Fruit fly (Drosophila melanogaster) whole organism, embryonic: ENCODE data around the gene Ptp99A.

Experiments
- Antp ChIP-seq: fragments of 200-800 bp; sonication (Bioruptor generic); optimal IDR thresholded peaks from 3 replicates; lab custom pipeline; 2016; ENCODE audit warnings: missing biosample characterization, missing genetic modification characterization
- Atf-2 ChIP-seq: fragments of 200-800 bp; sonication (Bioruptor generic); optimal IDR thresholded peaks from 2 replicates; lab custom pipeline; 2016; ENCODE audit warnings: missing biosample characterization, missing genetic modification characterization
- B-H2 ChIP-seq: fragments of 200-800 bp; sonication (Bioruptor generic); optimal IDR thresholded peaks from 2 replicates; lab custom pipeline; 2018; ENCODE audit warnings: missing biosample characterization, mild to moderate bottlenecking, missing genetic modification characterization
- CG11247 ChIP-seq: fragments of 200-800 bp; sonication (Bioruptor generic); IDR thresholded peaks from 2 replicates; pipeline ENCODE4 v1.3.6; 2022; ENCODE audit warnings: missing biosample characterization, missing genetic modification characterization
- CG11695 ChIP-seq: fragments of 200-800 bp; sonication (Bioruptor generic); IDR thresholded peaks from 3 replicates; pipeline ENCODE4 v1.3.6; 2022; ENCODE audit warnings: missing biosample characterization, missing genetic modification characterization
- CG12769 ChIP-seq: fragments of 200-800 bp; sonication (Bioruptor generic); optimal IDR thresholded peaks from 2 replicates; lab custom pipeline; 2019; ENCODE audit warnings: missing biosample characterization, mild to moderate bottlenecking, missing genetic modification characterization, moderate library complexity
- CG13775 ChIP-seq: fragments of 200-800 bp; sonication (Bioruptor generic); optimal IDR thresholded peaks from 3 replicates; lab custom pipeline; 2017; ENCODE audit warnings: missing biosample characterization, mild to moderate bottlenecking, missing genetic modification characterization
- CG14050 ChIP-seq: fragments of 200-800 bp; sonication (Bioruptor generic); IDR thresholded peaks from 3 replicates; pipeline ENCODE4 v1.3.6; 2022; ENCODE audit warnings: missing biosample characterization, missing genetic modification characterization
- CG14667 ChIP-seq: fragments of 200-800 bp; sonication (Bioruptor generic); IDR thresholded peaks from 2 replicates; pipeline ENCODE4 v1.3.6; 2022; ENCODE audit warnings: missing biosample characterization, missing genetic modification characterization
- CG15696 ChIP-seq: fragments of 200-800 bp; sonication (Bioruptor generic); optimal IDR thresholded peaks from 2 replicates; lab custom pipeline; 2019; ENCODE audit warnings: missing biosample characterization, mild to moderate bottlenecking, missing genetic modification characterization, moderate library complexity
- CG16779 ChIP-seq: fragments of 200-800 bp; sonication (Bioruptor generic); IDR thresholded peaks from 2 replicates; pipeline ENCODE4 v1.3.6; 2022; ENCODE audit warnings: missing biosample characterization, missing genetic modification characterization
- CG17568 ChIP-seq: fragments of 200-800 bp; sonication (Bioruptor generic); optimal IDR thresholded peaks from 2 replicates; lab custom pipeline; 2018; ENCODE audit warnings: missing biosample characterization, mild to moderate bottlenecking, missing genetic modification characterization, moderate library complexity
- CG17829 ChIP-seq: fragments of 200-800 bp; optimal IDR thresholded peaks from 2 replicates; lab custom pipeline; 2019; ENCODE audit warnings: missing biosample characterization, mild to moderate bottlenecking, missing genetic modification characterization, moderate library complexity
- CG18764 ChIP-seq: fragments of 200-800 bp; sonication (Bioruptor generic); optimal IDR thresholded peaks from 3 replicates; lab custom pipeline; 2016; ENCODE audit warnings: missing biosample characterization, missing genetic modification characterization
- CG30020 ChIP-seq: fragments of 200-800 bp; optimal IDR thresholded peaks from 2 replicates; lab custom pipeline; 2019; ENCODE audit warnings: missing biosample characterization, mild to moderate bottlenecking, missing genetic modification characterization, moderate library complexity
- CG30403 ChIP-seq: fragments of 200-800 bp; sonication (Bioruptor generic); optimal IDR thresholded peaks from 3 replicates; lab custom pipeline; 2016; ENCODE audit warnings: missing biosample characterization, missing genetic modification characterization
- CG31441 ChIP-seq: fragments of 200-800 bp; sonication (Bioruptor generic); IDR thresholded peaks from 2 replicates; pipeline ENCODE4 v1.3.6; 2022; ENCODE audit warnings: missing biosample characterization, missing genetic modification characterization
- CG34224 ChIP-seq: fragments of 200-800 bp; sonication (Bioruptor generic); IDR thresholded peaks from 3 replicates; pipeline ENCODE4 v1.3.6; 2022; ENCODE audit warnings: missing biosample characterization, missing genetic modification characterization; ENCODE audit not compliant: partially characterized antibody
- CG4730 ChIP-seq: fragments of 200-800 bp; sonication (Bioruptor generic); IDR thresholded peaks from 2 replicates; pipeline ENCODE4 v1.3.6; 2022; ENCODE audit warnings: missing biosample characterization, missing genetic modification characterization
- CG7556 ChIP-seq: fragments of 200-800 bp; sonication (Bioruptor generic); optimal IDR thresholded peaks from 2 replicates; lab custom pipeline; 2017; ENCODE audit warnings: missing biosample characterization, mild to moderate bottlenecking, missing genetic modification characterization
- CG8765 ChIP-seq: fragments of 200-800 bp; sonication (Bioruptor generic); IDR thresholded peaks from 2 replicates; pipeline ENCODE4 v1.3.6; 2022; ENCODE audit warnings: missing biosample characterization, missing genetic modification characterization
- CG9215 ChIP-seq: fragments of 200-800 bp; sonication (Bioruptor generic); IDR thresholded peaks from 2 replicates; pipeline ENCODE4 v1.3.6; 2022; ENCODE audit warnings: missing biosample characterization, missing genetic modification characterization
- CoRest ChIP-seq: fragments of 200-800 bp; sonication (Bioruptor generic); optimal IDR thresholded peaks from 3 replicates; lab custom pipeline; 2018; ENCODE audit warnings: missing biosample characterization, mild to moderate bottlenecking, missing genetic modification characterization, moderate library complexity
- D19A ChIP-seq: fragments of 200-800 bp; optimal IDR thresholded peaks from 3 replicates; lab custom pipeline; 2019; ENCODE audit warnings: missing biosample characterization, mild to moderate bottlenecking, missing genetic modification characterization, moderate library complexity
- D19B ChIP-seq: fragments of 200-800 bp; sonication (Bioruptor generic); optimal IDR thresholded peaks from 2 replicates; lab custom pipeline; 2017; ENCODE audit warnings: missing biosample characterization, mild to moderate bottlenecking, missing genetic modification characterization
- Dref ChIP-seq: fragments of 200-800 bp; sonication (Bioruptor generic); IDR thresholded peaks from 2 replicates; pipeline ENCODE4 v1.3.6; 2022; ENCODE audit warnings: missing biosample characterization, missing genetic modification characterization
- E2f1 ChIP-seq: fragments of 200-800 bp; sonication (Bioruptor generic); IDR thresholded peaks from 2 replicates; pipeline ENCODE4 v1.3.6; 2022; ENCODE audit warnings: missing biosample characterization, missing genetic modification characterization
- Fer3 ChIP-seq: fragments of 200-800 bp; sonication (Bioruptor generic); optimal IDR thresholded peaks from 2 replicates; lab custom pipeline; 2018; ENCODE audit warnings: missing biosample characterization, mild to moderate bottlenecking, missing genetic modification characterization, moderate library complexity
- H2.0 ChIP-seq: fragments of 200-800 bp; sonication (Bioruptor generic); IDR thresholded peaks from 2 replicates; pipeline ENCODE4 v1.3.6; 2022; ENCODE audit warnings: missing biosample characterization, missing genetic modification characterization
- HLHmδ ChIP-seq: fragments of 200-800 bp; sonication (Bioruptor generic); optimal IDR thresholded peaks from 2 replicates; lab custom pipeline; 2018; ENCODE audit warnings: missing biosample characterization, mild to moderate bottlenecking, missing genetic modification characterization, moderate library complexity
- Lim3 ChIP-seq: fragments of 200-800 bp; sonication (Bioruptor generic); IDR thresholded peaks from 2 replicates; pipeline ENCODE4 v1.3.6; 2022; ENCODE audit warnings: missing biosample characterization, missing genetic modification characterization
- MBD-R2 ChIP-seq: fragments of 200-800 bp; sonication (Bioruptor generic); IDR thresholded peaks from 2 replicates; pipeline ENCODE4 v1.3.6; 2022; ENCODE audit warnings: missing biosample characterization, missing genetic modification characterization
- TFAM ChIP-seq: fragments of 200-800 bp; sonication (Bioruptor generic); optimal IDR thresholded peaks from 2 replicates; lab custom pipeline; 2017; ENCODE audit warnings: missing biosample characterization, missing genetic modification characterization, inconsistent platforms
- ash1 ChIP-seq: fragments of 200-800 bp; sonication (Bioruptor generic); optimal IDR thresholded peaks from 2 replicates; lab custom pipeline; 2018; ENCODE audit warnings: missing biosample characterization, mild to moderate bottlenecking, missing genetic modification characterization
- caup ChIP-seq: fragments of 200-800 bp; sonication (Bioruptor generic); optimal IDR thresholded peaks from 3 replicates; lab custom pipeline; 2017; ENCODE audit warnings: missing biosample characterization, mild to moderate bottlenecking, missing genetic modification characterization, moderate library complexity; ENCODE audit not compliant: severe bottlenecking
- croc ChIP-seq: fragments of 200-800 bp; sonication (Bioruptor generic); conservative IDR thresholded peaks from 3 replicates; pipeline ENCODE4 v1.3.6; 2022; ENCODE audit warnings: missing biosample characterization, missing genetic modification characterization
- danr ChIP-seq: fragments of 200-800 bp; sonication (Bioruptor generic); IDR thresholded peaks from 2 replicates; pipeline ENCODE4 v1.3.6; 2022; ENCODE audit warnings: missing biosample characterization, missing genetic modification characterization
- dpn ChIP-seq, 2 experiments: fragments of 200-800 bp; sonication (Bioruptor generic); optimal IDR thresholded peaks; 3 replicates each; lab custom pipeline; 2016; ENCODE audit warnings: missing biosample characterization in 2 of 2, missing genetic modification characterization in 2 of 2
- esg ChIP-seq: fragments of 200-800 bp; sonication (Bioruptor generic); conservative IDR thresholded peaks from 2 replicates; pipeline ENCODE4 v1.3.6; 2022; ENCODE audit warnings: missing biosample characterization, missing genetic modification characterization
- fd102C ChIP-seq: fragments of 200-800 bp; sonication (Bioruptor generic); optimal IDR thresholded peaks from 2 replicates; lab custom pipeline; 2018; ENCODE audit warnings: missing biosample characterization, mild to moderate bottlenecking, missing genetic modification characterization, moderate library complexity
- fd96Cb ChIP-seq: fragments of 200-800 bp; sonication (Bioruptor generic); optimal IDR thresholded peaks from 2 replicates; lab custom pipeline; 2018; ENCODE audit warnings: missing biosample characterization, mild to moderate bottlenecking, missing genetic modification characterization, moderate library complexity
- fu2 ChIP-seq: fragments of 200-800 bp; sonication (Bioruptor generic); optimal IDR thresholded peaks from 2 replicates; lab custom pipeline; 2016; ENCODE audit warnings: missing biosample characterization, missing genetic modification characterization
- gsb-n ChIP-seq: fragments of 200-800 bp; sonication (Bioruptor generic); optimal IDR thresholded peaks from 3 replicates; lab custom pipeline; 2018; ENCODE audit warnings: missing biosample characterization, mild to moderate bottlenecking, missing genetic modification characterization
- hkb ChIP-seq, 2 experiments: fragments of 200-800 bp in 1 of 2; fragments of >200 bp in 1 of 2; sonication (Bioruptor generic) in 1 of 2; IDR thresholded peaks in 1 of 2; optimal IDR thresholded peaks in 1 of 2; 2 replicates each; pipeline versions ENCODE4 v1.3.6 to Lab custom; 2017 to 2022; ENCODE audit warnings: missing biosample characterization in 1 of 2, missing genetic modification characterization in 1 of 2
- hth ChIP-seq: fragments of >200 bp; optimal IDR thresholded peaks from 2 replicates; lab custom pipeline; 2017; ENCODE audit warnings: inconsistent platforms
- ken ChIP-seq: fragments of 200-800 bp; sonication (Bioruptor generic); IDR thresholded peaks from 3 replicates; pipeline ENCODE4 v1.3.6; 2022; ENCODE audit warnings: missing biosample characterization, missing genetic modification characterization
- prd ChIP-seq, 3 experiments: fragments of >200 bp in 2 of 3; fragments of 200-800 bp in 1 of 3; sonication (Bioruptor generic) in 1 of 3; optimal IDR thresholded peaks in 2 of 3; IDR thresholded peaks in 1 of 3; 2 replicates in 2 of 3; 3 replicates in 1 of 3; pipeline versions ENCODE4 v1.3.6 to Lab custom; 2017 to 2022; ENCODE audit warnings: missing biosample characterization in 1 of 3, missing genetic modification characterization in 1 of 3
- ranshi ChIP-seq: fragments of 200-800 bp; sonication (Bioruptor generic); IDR thresholded peaks from 2 replicates; pipeline ENCODE4 v1.3.6; 2022; ENCODE audit warnings: missing biosample characterization, missing genetic modification characterization
- sug ChIP-seq: fragments of 200-800 bp; optimal IDR thresholded peaks from 2 replicates; lab custom pipeline; 2019; ENCODE audit warnings: missing biosample characterization, mild to moderate bottlenecking, missing genetic modification characterization, moderate library complexity
- zen2 ChIP-seq: fragments of 200-800 bp; sonication (Bioruptor generic); IDR thresholded peaks from 3 replicates; pipeline ENCODE4 v1.3.6; 2022; ENCODE audit warnings: missing biosample characterization, missing genetic modification characterization; ENCODE audit not compliant: partially characterized antibody

Gene Ptp99A

dm6 chr3R:29458689-29459136, 81.3 kb downstream of the Ptp99A start (continued):
- TF ChIP-seq caup (no peak), H2.0 (GFP tag; lab: Robert Waterston, UW) (0 out of 2 replicates have a peak, but pooled peaks have one; percentile 39), MBD-R2 (no peak), CG18764 (GFP tag; lab: Kevin White, UChicago) (peak; percentile 16), ken (GFP tag; lab: Robert Waterston, UW) (no peak), CG8765 (GFP tag; lab: Robert Waterston, UW) (0 out of 2 replicates have a peak, but pooled peaks have one; percentile 25), CG11695 (GFP tag; lab: Robert Waterston, UW) (no peak; the same call in 2 of the 3 replicates), esg (0 out of 2 replicates have a peak, but pooled peaks have one; percentile 34), zen2 (no peak), fu2 (no peak), CG14667 (no peak), CG17568 (GFP tag; lab: Kevin White, UChicago) (peak; percentile 19), fd96Cb (tag; lab: Kevin White, UChicago) (peak; percentile 46), B-H2 (GFP tag; lab: Kevin White, UChicago) (no peak), CG7556 (GFP tag; lab: Kevin White, UChicago) (peak; percentile 37), Fer3 (tag; lab: Kevin White, UChicago) (no peak), ash1 (no peak), croc (GFP tag; lab: Robert Waterston, UW) (no peak), ranshi (no peak), sug (tag; lab: Kevin White, UChicago) (no peak), gsb-n (tag; lab: Kevin White, UChicago) (peak; percentile 55), CG30403 (GFP tag; lab: Kevin White, UChicago) (peak; percentile 63), Dref (GFP tag; lab: Robert Waterston, UW) (no peak), CG16779 (GFP tag; lab: Robert Waterston, UW) (no peak)
- TF ChIP-seq, all 482 proteins: peak for 191

- no peak for TF ChIP-seq CG4730
- no peak for TF ChIP-seq CG15696 (tag; lab: Kevin White, UChicago)
- no peak for TF ChIP-seq E2f1 (GFP tag; lab: Robert Waterston, UW)
- no peak for TF ChIP-seq hth
- no peak for TF ChIP-seq dpn (GFP tag; optimal IDR thresholded peaks at IDR 0.05; lab: Kevin White, UChicago)
- no peak for TF ChIP-seq CG13775 (GFP tag; lab: Kevin White, UChicago)
- TF ChIP-seq hkb (optimal IDR thresholded peaks at IDR 0.05; lab: Kevin White, UChicago) = no peak
- no peak for TF ChIP-seq hkb (GFP tag; IDR thresholded peaks at IDR 0.05; lab: Robert Waterston, UW)
- no peak for TF ChIP-seq TFAM (GFP tag; lab: Kevin White, UChicago)
- no peak for TF ChIP-seq HLHmδ (GFP tag; lab: Kevin White, UChicago)
- no peak for TF ChIP-seq D19B (GFP tag; lab: Kevin White, UChicago)
- peak; percentile 11 for TF ChIP-seq D19A
- no peak for TF ChIP-seq CG12769 (tag; lab: Kevin White, UChicago)
- no peak for TF ChIP-seq fd102C (GFP tag; lab: Kevin White, UChicago)
- no peak for TF ChIP-seq prd (optimal IDR thresholded peaks at IDR 0.05; lab: Kevin White, UChicago)
- TF ChIP-seq prd (GFP tag; IDR thresholded peaks at IDR 0.05; lab: Robert Waterston, UW) = peak; percentile 21; the same call in 1 of the 3 replicates
- TF ChIP-seq CoRest (tag; lab: Kevin White, UChicago) = no peak
- no peak for TF ChIP-seq Antp (GFP tag; lab: Kevin White, UChicago)
- no peak for TF ChIP-seq Lim3 (GFP tag; lab: Robert Waterston, UW)
- no peak for TF ChIP-seq danr (GFP tag; lab: Robert Waterston, UW)
- peak; percentile 43; the same call in 1 of the 2 replicates for TF ChIP-seq CG31441
- no peak for TF ChIP-seq Atf-2 (GFP tag; lab: Kevin White, UChicago)
- no peak for TF ChIP-seq CG11247
- TF ChIP-seq CG14050 = no peak
- TF ChIP-seq CG34224 (GFP tag; lab: Robert Waterston, UW) = no peak
- peak; percentile 24 for TF ChIP-seq CG17829 (tag; lab: Kevin White, UChicago)
- no peak for TF ChIP-seq CG9215
- TF ChIP-seq CG30020 (tag; lab: Kevin White, UChicago) = no peak
These were observed 82.9 kb downstream of the Ptp99A start for dm6 chr3R:29460225-29460927.
